Worm (Caenorhabditis elegans) whole organism, L2 larva: ENCODE measurements around the gene F55B12.10.

Experiments used
- C34F6.9 ChIP-seq: fragments of 150-350 bp; optimal IDR thresholded peaks from 2 replicates; lab custom pipeline; 2014; ENCODE audit warnings: missing biosample characterization, missing genetic modification characterization
- F13H6.1 ChIP-seq: sonication (generic microtip); optimal IDR thresholded peaks from 2 replicates; lab custom pipeline; 2016; ENCODE audit warnings: missing genetic modification characterization, missing compliant biosample characterization
- R02D3.7 ChIP-seq: fragments of 150-350 bp; optimal IDR thresholded peaks from 2 replicates; lab custom pipeline; 2014; ENCODE audit warnings: missing biosample characterization, missing genetic modification characterization
- Y55F3AM.14 ChIP-seq: fragments of 200-800 bp; sonication (Bioruptor generic); optimal IDR thresholded peaks from 2 replicates; lab custom pipeline; 2018; ENCODE audit warnings: mild to moderate bottlenecking, missing genetic modification characterization, missing compliant biosample characterization
- ZK546.5 ChIP-seq: sonication (generic microtip); optimal IDR thresholded peaks from 2 replicates; lab custom pipeline; 2017; ENCODE audit warnings: missing biosample characterization, missing genetic modification characterization
- alr-1 ChIP-seq: fragments of 150-350 bp; optimal IDR thresholded peaks from 2 replicates; lab custom pipeline; 2014; ENCODE audit warnings: missing biosample characterization, missing genetic modification characterization
- aly-2 ChIP-seq: fragments of 150-350 bp; optimal IDR thresholded peaks from 2 replicates; lab custom pipeline; 2014; ENCODE audit warnings: missing biosample characterization, missing genetic modification characterization
- ama-1 ChIP-seq: fragments of 150-350 bp; optimal IDR thresholded peaks from 2 replicates; lab custom pipeline; 2018; ENCODE audit warnings: inconsistent platforms
- blmp-1 ChIP-seq: sonication (generic microtip); optimal IDR thresholded peaks from 2 replicates; lab custom pipeline; 2017; ENCODE audit warnings: missing genetic modification characterization, mild to moderate bottlenecking, missing compliant biosample characterization, antibody characterized with exemption, moderate library complexity; ENCODE audit not compliant: insufficient read depth
- dmd-4 ChIP-seq: sonication (generic microtip); optimal IDR thresholded peaks from 2 replicates; lab custom pipeline; 2017; ENCODE audit warnings: missing biosample characterization, missing genetic modification characterization
- egl-27 ChIP-seq: sonication (generic microtip); optimal IDR thresholded peaks from 3 replicates; lab custom pipeline; 2017; ENCODE audit warnings: missing biosample characterization, missing genetic modification reagents, missing genetic modification characterization
- lin-11 ChIP-seq: fragments of 150-350 bp; sonication (generic microtip); optimal IDR thresholded peaks from 2 replicates; lab custom pipeline; 2014; ENCODE audit warnings: missing biosample characterization, missing genetic modification characterization, inconsistent platforms, mixed read lengths
- lin-39 ChIP-seq: fragments of 150-350 bp; optimal IDR thresholded peaks from 2 replicates; lab custom pipeline; 2014; ENCODE audit warnings: missing biosample characterization, missing genetic modification reagents, missing genetic modification characterization
- lsy-2 ChIP-seq, 2 experiments: fragments of 150-350 bp in 1 of 2; sonication (generic microtip) in 1 of 2; optimal IDR thresholded peaks; 2 replicates each; lab custom pipeline; 2014 to 2017; ENCODE audit warnings: missing biosample characterization in 2 of 2, missing genetic modification characterization in 2 of 2
- mab-5 ChIP-seq: fragments of 150-350 bp; optimal IDR thresholded peaks from 2 replicates; lab custom pipeline; 2014; ENCODE audit warnings: missing biosample characterization, missing genetic modification characterization
- mbf-1 ChIP-seq: sonication (generic microtip); optimal IDR thresholded peaks from 2 replicates; lab custom pipeline; 2017; ENCODE audit warnings: missing biosample characterization, missing genetic modification characterization
- mdl-1 ChIP-seq, 2 experiments: fragments of 150-350 bp in 1 of 2; sonication (generic microtip) in 1 of 2; optimal IDR thresholded peaks; 2 replicates each; lab custom pipeline; 2017; ENCODE audit warnings: missing biosample characterization in 2 of 2, missing genetic modification characterization in 2 of 2
- nhr-10 ChIP-seq: sonication (generic microtip); optimal IDR thresholded peaks from 2 replicates; lab custom pipeline; 2017; ENCODE audit warnings: missing biosample characterization, missing genetic modification characterization
- nhr-11 ChIP-seq: fragments of 150-350 bp; optimal IDR thresholded peaks from 2 replicates; lab custom pipeline; 2014; ENCODE audit warnings: missing biosample characterization, missing genetic modification characterization
- nhr-12 ChIP-seq: fragments of 150-350 bp; optimal IDR thresholded peaks from 2 replicates; lab custom pipeline; 2014; ENCODE audit warnings: missing biosample characterization, missing genetic modification characterization
- nhr-129 ChIP-seq: fragments of 150-350 bp; optimal IDR thresholded peaks from 2 replicates; lab custom pipeline; 2014; ENCODE audit warnings: missing biosample characterization, missing genetic modification characterization
- nhr-23 ChIP-seq: fragments of 150-350 bp; optimal IDR thresholded peaks from 2 replicates; lab custom pipeline; 2014; ENCODE audit warnings: missing biosample characterization, missing genetic modification reagents, missing genetic modification characterization
- nhr-237 ChIP-seq: fragments of 150-350 bp; optimal IDR thresholded peaks from 2 replicates; lab custom pipeline; 2014; ENCODE audit warnings: missing biosample characterization, missing genetic modification characterization
- nhr-25 ChIP-seq: fragments of 150-350 bp; sonication (generic microtip); optimal IDR thresholded peaks from 3 replicates; lab custom pipeline; 2014; ENCODE audit warnings: missing biosample characterization, missing genetic modification characterization
- nhr-6 ChIP-seq: fragments of 150-350 bp; optimal IDR thresholded peaks from 2 replicates; lab custom pipeline; 2014; ENCODE audit warnings: missing biosample characterization, missing genetic modification characterization
- nhr-77 ChIP-seq: fragments of 150-350 bp; optimal IDR thresholded peaks from 2 replicates; lab custom pipeline; 2014; ENCODE audit warnings: missing biosample characterization, missing genetic modification characterization
- peb-1 ChIP-seq: fragments of 150-350 bp; optimal IDR thresholded peaks from 2 replicates; lab custom pipeline; 2014; ENCODE audit warnings: missing biosample characterization, missing genetic modification characterization
- sem-4 ChIP-seq: fragments of 150-350 bp; optimal IDR thresholded peaks from 2 replicates; lab custom pipeline; 2014; ENCODE audit warnings: missing biosample characterization, missing genetic modification reagents, missing genetic modification characterization
- sma-3 ChIP-seq: sonication (generic microtip); optimal IDR thresholded peaks from 2 replicates; lab custom pipeline; 2016; ENCODE audit warnings: missing genetic modification reagents, missing genetic modification characterization, missing compliant biosample characterization
- snpc-4 ChIP-seq: fragments of 150-350 bp; optimal IDR thresholded peaks from 2 replicates; lab custom pipeline; 2014; ENCODE audit warnings: missing biosample characterization, missing genetic modification characterization
- unc-55 ChIP-seq: fragments of 150-350 bp; sonication (generic microtip); optimal IDR thresholded peaks from 3 replicates; lab custom pipeline; 2014; ENCODE audit warnings: missing biosample characterization, missing genetic modification reagents, missing genetic modification characterization
- unc-62 ChIP-seq: fragments of 150-350 bp; optimal IDR thresholded peaks from 2 replicates; lab custom pipeline; 2014; ENCODE audit warnings: missing biosample characterization, missing genetic modification reagents, missing genetic modification characterization
- zag-1 ChIP-seq: fragments of 150-350 bp; optimal IDR thresholded peaks from 2 replicates; lab custom pipeline; 2014; ENCODE audit warnings: missing biosample characterization, missing genetic modification characterization
- ztf-1 ChIP-seq: fragments of 200-800 bp; sonication (Bioruptor generic); conservative IDR thresholded peaks from 2 replicates; pipeline ENCODE4 v1.3.6; 2022; ENCODE audit warnings: missing genetic modification characterization, missing compliant biosample characterization
- ztf-11 ChIP-seq: sonication (generic microtip); optimal IDR thresholded peaks from 2 replicates; lab custom pipeline; 2017; ENCODE audit warnings: missing biosample characterization, missing genetic modification characterization

The F55B12.10 gene

DNA sequence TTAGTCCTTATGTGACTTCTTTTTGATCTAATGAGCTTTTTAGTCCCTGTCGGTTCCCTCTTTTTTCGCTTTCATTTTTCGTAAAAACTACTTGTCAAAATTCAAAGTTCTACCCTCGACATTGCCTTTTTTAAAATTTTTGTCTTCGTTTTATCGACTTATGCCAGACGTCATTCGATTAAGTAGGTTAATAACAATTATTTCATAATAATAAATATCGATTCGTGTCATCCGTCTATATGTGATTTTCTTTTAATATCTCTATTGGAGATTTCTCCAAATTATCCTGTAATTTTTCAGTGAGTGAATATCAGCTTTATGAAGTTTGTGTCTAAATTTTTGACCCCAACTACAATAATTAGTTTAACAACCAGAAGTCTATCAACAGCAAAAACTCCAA, 16.8 kb upstream of the F55B12.10 start, which contains the start of gene hpo-31:
Gene hpo-31 (plus strand): TSS at position 301 of the 400 bp plus-strand sequence.
- TF ChIP-seq nhr-25 (tag; lab: Kevin White, UChicago) = no peak
- TF ChIP-seq R02D3.7 = no peak
- TF ChIP-seq ztf-11 (tag; lab: Kevin White, UChicago) = no peak
- TF ChIP-seq nhr-11 (tag; lab: Kevin White, UChicago) = no peak
- TF ChIP-seq nhr-12 (tag; lab: Kevin White, UChicago) = no peak
- TF ChIP-seq dmd-4 (tag; lab: Kevin White, UChicago) = no peak
- no peak for TF ChIP-seq mbf-1 (tag; lab: Kevin White, UChicago)
- no peak for TF ChIP-seq F13H6.1
- no peak for TF ChIP-seq ama-1
- TF ChIP-seq nhr-129 = no peak
- no peak for TF ChIP-seq zag-1
- TF ChIP-seq peb-1 (tag; lab: Kevin White, UChicago) = no peak
- no peak for TF ChIP-seq lsy-2 (tag; optimal IDR thresholded peaks at IDR 0.05; lab: Kevin White, UChicago)
- TF ChIP-seq mab-5 = no peak
- no peak for TF ChIP-seq ztf-1 (GFP tag; lab: Robert Waterston, UW)

DNA sequence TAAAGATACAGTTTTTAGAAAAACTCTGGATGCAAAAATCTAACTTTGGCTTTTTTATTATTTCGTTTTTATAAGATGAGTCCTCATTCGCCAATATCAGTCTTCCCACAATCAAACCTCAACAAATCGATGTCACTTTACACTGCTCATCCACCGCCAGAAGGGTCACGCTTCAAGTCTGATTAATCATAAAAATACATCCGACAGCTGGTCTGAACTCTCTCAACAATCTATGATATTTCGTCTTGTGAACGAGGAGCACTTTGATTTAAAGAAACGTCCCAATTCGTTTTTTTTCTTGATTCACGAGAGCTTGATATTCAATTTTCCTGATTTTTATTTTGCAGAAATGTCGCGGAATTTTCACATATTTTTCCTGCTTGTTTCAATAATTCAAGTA, 11.6 kb upstream of the F55B12.10 start, which contains the start of gene nrf-5:
Gene nrf-5 (plus strand): TSS at position 348 of the 400 bp plus-strand sequence.
- no peak for TF ChIP-seq nhr-10
- no peak for TF ChIP-seq nhr-237 (tag; lab: Kevin White, UChicago)
- no peak for TF ChIP-seq unc-55 (GFP tag; lab: Kevin White, UChicago)

DNA sequence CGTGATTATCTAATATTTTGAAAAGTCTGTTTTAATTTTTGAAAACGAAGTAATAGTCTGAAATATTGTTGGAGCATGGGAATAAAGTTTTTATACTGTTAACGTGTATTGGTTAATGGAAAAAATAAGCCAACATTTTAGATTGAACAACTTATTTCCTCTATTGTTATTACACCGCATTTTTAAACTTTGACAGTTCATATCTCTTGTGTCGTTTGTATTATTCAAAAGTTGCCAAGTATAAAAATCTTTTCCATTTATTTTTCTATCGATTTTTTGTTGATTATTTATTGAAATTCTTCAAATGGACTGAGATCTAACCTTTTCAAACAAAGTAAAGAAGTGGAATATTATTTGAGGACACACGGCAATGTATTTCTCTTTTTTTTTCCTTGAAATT, 8.7 kb upstream of the F55B12.10 start, which contains the start of gene str-165:
Gene str-165 (plus strand): TSS at position 301 of the 400 bp plus-strand sequence.
- TF ChIP-seq ztf-11 (tag; lab: Kevin White, UChicago) = no peak
- TF ChIP-seq lsy-2 (tag; optimal IDR thresholded peaks at IDR 0.05; lab: Kevin White, UChicago) = no peak
- no peak for TF ChIP-seq unc-62 (GFP tag; lab: Kevin White, UChicago)
- no peak for TF ChIP-seq lin-11
- no peak for TF ChIP-seq nhr-77
- TF ChIP-seq C34F6.9 (tag; lab: Kevin White, UChicago) = no peak
- TF ChIP-seq nhr-237 (tag; lab: Kevin White, UChicago) = no peak
- TF ChIP-seq egl-27 (tag; lab: Kevin White, UChicago) = no peak
- TF ChIP-seq nhr-25 (tag; lab: Kevin White, UChicago) = no peak
- TF ChIP-seq nhr-12 (tag; lab: Kevin White, UChicago) = no peak
- no peak for TF ChIP-seq sem-4 (tag; lab: Kevin White, UChicago)
- TF ChIP-seq sma-3 (GFP tag; lab: Kevin White, UChicago) = no peak
- TF ChIP-seq nhr-129 = no peak
- TF ChIP-seq nhr-11 (tag; lab: Kevin White, UChicago) = no peak

DNA sequence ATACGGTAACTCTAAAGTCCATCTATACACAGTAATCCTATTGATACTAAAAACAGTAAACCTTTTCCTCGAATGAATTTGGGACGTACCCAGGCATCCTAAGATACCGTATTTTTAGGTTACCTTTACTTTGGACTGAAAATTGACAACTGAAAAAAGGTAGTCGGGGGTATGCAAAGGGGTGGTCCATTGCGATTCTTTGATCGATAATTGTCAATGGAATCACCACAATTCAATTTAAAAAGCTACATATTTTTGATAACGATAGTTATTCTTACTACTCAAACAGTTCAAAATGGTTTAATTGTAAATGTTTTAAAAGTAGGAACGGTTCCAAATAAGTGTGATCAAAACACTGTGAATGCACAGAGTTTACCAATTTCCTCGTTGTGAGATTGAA, 5.6 kb upstream of the F55B12.10 start, which contains the start of gene srx-129:
Gene srx-129 (plus strand): TSS at position 301 of the 400 bp plus-strand sequence.
- no peak for TF ChIP-seq unc-62 (GFP tag; lab: Kevin White, UChicago)
- TF ChIP-seq nhr-12 (tag; lab: Kevin White, UChicago) = no peak
- TF ChIP-seq nhr-23 (tag; lab: Kevin White, UChicago) = no peak
- TF ChIP-seq lsy-2 (tag; optimal IDR thresholded peaks at IDR 0.05; lab: Kevin White, UChicago) = no peak
- TF ChIP-seq blmp-1 (tag; lab: Kevin White, UChicago) = no peak
- no peak for TF ChIP-seq peb-1 (tag; lab: Kevin White, UChicago)
- TF ChIP-seq ztf-11 (tag; lab: Kevin White, UChicago) = no peak
- no peak for TF ChIP-seq snpc-4 (tag; lab: Kevin White, UChicago)
- TF ChIP-seq aly-2 (tag; lab: Kevin White, UChicago) = no peak
- no peak for TF ChIP-seq alr-1 (tag; lab: Kevin White, UChicago)
- TF ChIP-seq nhr-6 = no peak
- TF ChIP-seq sma-3 (GFP tag; lab: Kevin White, UChicago) = no peak
- no peak for TF ChIP-seq lin-39 (tag; lab: Kevin White, UChicago)
- TF ChIP-seq mdl-1 (tag; optimal IDR thresholded peaks at IDR 0.05; lab: Kevin White, UChicago) = no peak
- TF ChIP-seq nhr-77 = no peak
- TF ChIP-seq ZK546.5 (tag; lab: Kevin White, UChicago) = no peak
- no peak for TF ChIP-seq F13H6.1
- TF ChIP-seq dmd-4 (tag; lab: Kevin White, UChicago) = no peak
- TF ChIP-seq mab-5 = no peak

- no peak for TF ChIP-seq mbf-1 (tag; lab: Kevin White, UChicago)
- TF ChIP-seq Y55F3AM.14 (GFP tag; lab: Kevin White, UChicago) = no peak
- TF ChIP-seq unc-55 (GFP tag; lab: Kevin White, UChicago) = no peak
- no peak for TF ChIP-seq nhr-237 (tag; lab: Kevin White, UChicago)
- no peak for TF ChIP-seq F13H6.1
Measured at ce11 chrV:13837173-13837572, 2.4 kb upstream of the F55B12.10 start, which contains the start of gene srx-128. Gene srx-128 (plus strand): TSS chrV:13837473.
